Worm (Caenorhabditis elegans) whole organism, young adult: ENCODE measurements around the gene R04E5.7.

Source experiments
- B0261.1 ChIP-seq: sonication (generic microtip); optimal IDR thresholded peaks from 2 replicates; lab custom pipeline; 2016; ENCODE audit warnings: mild to moderate bottlenecking, missing genetic modification characterization, moderate library complexity, missing compliant biosample characterization
- D2030.7 ChIP-seq: fragments of 200-800 bp; sonication (Bioruptor generic); IDR thresholded peaks from 2 replicates; pipeline ENCODE4 v1.3.6; 2022; ENCODE audit warnings: missing genetic modification reagents, missing genetic modification characterization, missing compliant biosample characterization
- F22D6.2 ChIP-seq: sonication (generic microtip); optimal IDR thresholded peaks from 2 replicates; lab custom pipeline; 2016; ENCODE audit warnings: mild to moderate bottlenecking, missing genetic modification characterization, missing compliant biosample characterization
- F23B12.7 ChIP-seq: sonication (generic microtip); optimal IDR thresholded peaks from 2 replicates; lab custom pipeline; 2017; ENCODE audit warnings: missing genetic modification characterization, mild to moderate bottlenecking, missing compliant biosample characterization, antibody characterized with exemption, moderate library complexity; ENCODE audit not compliant: insufficient read depth
- F33H1.4 ChIP-seq: fragments of 200-800 bp; sonication (Bioruptor generic); IDR thresholded peaks from 2 replicates; pipeline ENCODE4 v1.3.6; 2022; ENCODE audit warnings: missing genetic modification reagents, missing genetic modification characterization, missing compliant biosample characterization
- F55B11.4 ChIP-seq: sonication (generic microtip); optimal IDR thresholded peaks from 2 replicates; lab custom pipeline; 2016; ENCODE audit warnings: missing compliant biosample characterization, missing genetic modification characterization, borderline replicate concordance; ENCODE audit not compliant: insufficient read depth
- F57A8.1 ChIP-seq: fragments of 200-800 bp; sonication (Bioruptor generic); optimal IDR thresholded peaks from 2 replicates; lab custom pipeline; 2018; ENCODE audit warnings: mild to moderate bottlenecking, missing genetic modification characterization, moderate library complexity, missing compliant biosample characterization
- ZK185.1 ChIP-seq: sonication (generic microtip); optimal IDR thresholded peaks from 2 replicates; lab custom pipeline; 2016; ENCODE audit warnings: mild to moderate bottlenecking, missing genetic modification characterization, missing compliant biosample characterization; ENCODE audit not compliant: poor library complexity, severe bottlenecking
- ama-1 ChIP-seq, 3 experiments: fragments of 150-350 bp in 1 of 3; sonication (generic microtip) in 2 of 3; optimal IDR thresholded peaks; 2 replicates each; lab custom pipeline; 2014 to 2018; ENCODE audit warnings: missing biosample characterization in 2 of 3, missing genetic modification characterization in 2 of 3, missing genetic modification reagents in 2 of 3
- attf-5 ChIP-seq: fragments of 200-800 bp; sonication (Bioruptor generic); optimal IDR thresholded peaks from 2 replicates; lab custom pipeline; 2018; ENCODE audit warnings: mild to moderate bottlenecking, missing genetic modification characterization, missing compliant biosample characterization
- ceh-40 ChIP-seq: fragments of 200-800 bp; sonication (Bioruptor generic); IDR thresholded peaks from 2 replicates; pipeline ENCODE4 v1.3.6; 2022; ENCODE audit warnings: missing genetic modification characterization, missing compliant biosample characterization
- ceh-79 ChIP-seq: sonication (generic microtip); optimal IDR thresholded peaks from 2 replicates; lab custom pipeline; 2017; ENCODE audit warnings: mild to moderate bottlenecking, missing genetic modification characterization, missing compliant biosample characterization
- die-1 ChIP-seq: sonication (generic microtip); optimal IDR thresholded peaks from 2 replicates; lab custom pipeline; 2016; ENCODE audit warnings: missing genotype, mild to moderate bottlenecking, missing genetic modification characterization, missing compliant biosample characterization
- egl-18 ChIP-seq: fragments of 200-800 bp; sonication (Bioruptor generic); IDR thresholded peaks from 2 replicates; pipeline ENCODE4 v1.3.6; 2022; ENCODE audit warnings: missing genetic modification reagents, missing genetic modification characterization, missing compliant biosample characterization
- egl-44 ChIP-seq: fragments of 200-800 bp; sonication (Bioruptor generic); IDR thresholded peaks from 2 replicates; pipeline ENCODE4 v1.3.6; 2022; ENCODE audit warnings: missing genetic modification reagents, missing genetic modification characterization, missing compliant biosample characterization
- ets-4 ChIP-seq: fragments of 200-800 bp; sonication (Bioruptor generic); optimal IDR thresholded peaks from 2 replicates; lab custom pipeline; 2018; ENCODE audit warnings: mild to moderate bottlenecking, missing genetic modification characterization, missing compliant biosample characterization
- him-1 ChIP-seq: sonication (generic microtip); optimal IDR thresholded peaks from 2 replicates; lab custom pipeline; 2016; ENCODE audit warnings: missing genotype, missing genetic modification reagents, missing genetic modification characterization, missing compliant biosample characterization
- hlh-26 ChIP-seq: fragments of 200-800 bp; sonication (Bioruptor generic); conservative IDR thresholded peaks from 2 replicates; pipeline ENCODE4 v1.3.6; 2022; ENCODE audit warnings: missing genetic modification reagents, missing genetic modification characterization, missing compliant biosample characterization
- hmg-1.2 ChIP-seq: fragments of 200-800 bp; sonication (Bioruptor generic); IDR thresholded peaks from 2 replicates; pipeline ENCODE4 v1.3.6; 2022; ENCODE audit warnings: missing genetic modification reagents, missing genetic modification characterization, missing compliant biosample characterization
- hmg-20 ChIP-seq: fragments of 200-800 bp; sonication (Bioruptor generic); IDR thresholded peaks from 2 replicates; pipeline ENCODE4 v1.3.6; 2022; ENCODE audit warnings: missing genetic modification reagents, missing genetic modification characterization, missing compliant biosample characterization
- let-526 ChIP-seq: fragments of 200-800 bp; sonication (Bioruptor generic); IDR thresholded peaks from 2 replicates; pipeline ENCODE4 v1.3.6; 2022; ENCODE audit warnings: missing genetic modification reagents, missing genetic modification characterization, missing compliant biosample characterization
- lsl-1 ChIP-seq: fragments of 200-800 bp; sonication (Bioruptor generic); optimal IDR thresholded peaks from 2 replicates; lab custom pipeline; 2018; ENCODE audit warnings: mild to moderate bottlenecking, missing genetic modification characterization, moderate library complexity, missing compliant biosample characterization
- madf-10 ChIP-seq: sonication (generic microtip); optimal IDR thresholded peaks from 2 replicates; lab custom pipeline; 2016; ENCODE audit warnings: mild to moderate bottlenecking, missing genetic modification characterization, missing compliant biosample characterization
- madf-3 ChIP-seq: fragments of 200-800 bp; sonication (Bioruptor generic); IDR thresholded peaks from 2 replicates; pipeline ENCODE4 v1.3.6; 2022; ENCODE audit warnings: missing genetic modification reagents, missing genetic modification characterization, missing compliant biosample characterization
- mxl-1 ChIP-seq: sonication (generic microtip); optimal IDR thresholded peaks from 2 replicates; lab custom pipeline; 2016; ENCODE audit warnings: missing genetic modification characterization, missing compliant biosample characterization
- nfyb-1 ChIP-seq: fragments of 200-800 bp; sonication (Bioruptor generic); IDR thresholded peaks from 2 replicates; pipeline ENCODE4 v1.3.6; 2022; ENCODE audit warnings: missing genetic modification reagents, missing genetic modification characterization, missing compliant biosample characterization
- nhr-179 ChIP-seq: sonication (generic microtip); optimal IDR thresholded peaks from 2 replicates; lab custom pipeline; 2016; ENCODE audit warnings: mild to moderate bottlenecking, missing genetic modification characterization, missing compliant biosample characterization
- nhr-80 ChIP-seq: sonication (generic microtip); optimal IDR thresholded peaks from 2 replicates; lab custom pipeline; 2016; ENCODE audit warnings: missing genetic modification characterization, missing compliant biosample characterization
- nhr-90 ChIP-seq: sonication (generic microtip); optimal IDR thresholded peaks from 2 replicates; lab custom pipeline; 2016; ENCODE audit warnings: missing genotype, mild to moderate bottlenecking, missing genetic modification characterization, missing compliant biosample characterization
- rpc-1 ChIP-seq, 2 experiments: fragments of 150-350 bp in 1 of 2; sonication (generic microtip) in 1 of 2; optimal IDR thresholded peaks; 2 replicates each; lab custom pipeline; 2014 to 2018; ENCODE audit warnings: missing biosample characterization in 1 of 2, missing genetic modification characterization in 1 of 2, missing genetic modification reagents in 1 of 2, missing genotype in 1 of 2
- snpc-1.3 ChIP-seq: sonication (generic microtip); optimal IDR thresholded peaks from 2 replicates; lab custom pipeline; 2017; ENCODE audit warnings: missing genetic modification characterization, mild to moderate bottlenecking, missing compliant biosample characterization, antibody characterized with exemption, moderate library complexity, missing genotype, missing genetic modification reagents; ENCODE audit not compliant: insufficient read depth
- snpc-4 ChIP-seq, 5 experiments: fragments of 150-350 bp in 1 of 5; sonication (generic microtip) in 4 of 5; optimal IDR thresholded peaks; 2 replicates each; lab custom pipeline; 2014 to 2018; ENCODE audit warnings: missing genetic modification characterization in 5 of 5, missing biosample characterization in 3 of 5, antibody characterized with exemption in 2 of 5, mild to moderate bottlenecking in 2 of 5, missing compliant biosample characterization in 2 of 5, missing genotype in 2 of 5, moderate library complexity in 2 of 5, missing genetic modification reagents in 1 of 5
- tbp1 ChIP-seq: fragments of 200-800 bp; sonication (Bioruptor generic); optimal IDR thresholded peaks from 2 replicates; lab custom pipeline; 2018; ENCODE audit warnings: mild to moderate bottlenecking, missing genetic modification characterization, missing compliant biosample characterization
- zim-3 ChIP-seq: sonication (generic microtip); optimal IDR thresholded peaks from 2 replicates; lab custom pipeline; 2017; ENCODE audit warnings: mild to moderate bottlenecking, missing genetic modification characterization, moderate library complexity, missing compliant biosample characterization
- ztf-26 ChIP-seq: sonication (generic microtip); optimal IDR thresholded peaks from 2 replicates; lab custom pipeline; 2017; ENCODE audit warnings: missing genetic modification characterization, missing compliant biosample characterization

The R04E5.7 gene

DNA sequence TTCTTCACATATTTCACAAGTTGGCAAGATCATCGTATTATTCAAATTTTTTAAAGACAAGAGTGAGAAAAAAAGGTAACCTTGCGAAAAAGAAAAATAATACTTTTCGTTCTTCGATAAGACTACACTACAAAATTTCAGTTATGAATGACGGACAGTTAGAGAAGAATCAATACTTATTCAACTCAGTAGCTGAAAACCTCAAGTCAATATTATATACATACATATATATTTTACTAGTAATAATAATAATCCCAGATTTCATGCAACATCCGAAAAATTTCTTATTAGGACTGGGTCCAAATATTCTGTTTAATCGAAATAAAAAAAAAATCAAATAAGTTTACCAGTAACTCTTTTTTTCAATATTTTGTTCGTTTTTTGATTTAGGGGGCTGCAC, 34.1 kb upstream of the R04E5.7 start, which contains the start of gene C28G1.6:
Gene C28G1.6, minus strand, starts transcription at position 101 of the 400 bp plus-strand sequence.
- peak; percentile 33 for TF ChIP-seq nhr-80
- TF ChIP-seq egl-18 (GFP tag; lab: Robert Waterston, UW) = no peak
- no peak for TF ChIP-seq F55B11.4 (tag; lab: Kevin White, UChicago)
- TF ChIP-seq, all 124 proteins: peak for 1

- TF ChIP-seq nhr-80 = peak; percentile 0
- no peak for TF ChIP-seq zim-3
Observed at ce11 chrX:8828365-8828764, 31.3 kb upstream of the R04E5.7 start, which contains the start of gene rcs-1. Gene rcs-1 (minus strand): TSS chrX:8828540.

DNA sequence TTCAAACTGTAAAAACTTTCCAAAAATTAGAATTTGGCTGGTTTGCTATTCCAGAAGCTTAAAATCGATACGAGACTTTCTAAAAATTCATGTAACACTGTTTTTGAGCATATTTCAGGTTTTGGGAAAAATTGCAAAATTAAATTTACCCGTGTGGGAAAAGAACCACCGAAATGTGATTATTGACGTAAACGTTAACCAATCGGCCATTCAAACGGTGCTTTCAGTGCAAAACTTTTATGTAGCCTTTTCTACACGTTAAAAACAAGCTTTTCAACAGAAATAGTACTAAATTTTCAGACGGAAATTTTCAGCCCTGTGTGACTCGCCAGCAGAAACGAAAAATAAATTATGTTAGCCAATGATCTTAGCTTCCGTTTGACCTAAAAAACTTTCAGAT, 29.0 kb upstream of the R04E5.7 start:
- TF ChIP-seq tbp1 (peak; percentile 83), B0261.1 (tag; lab: Kevin White, UChicago) (peak; percentile 55), rpc-1 (optimal IDR thresholded peaks at IDR 0.05; lab: Kevin White, UChicago) (peak; percentile 38), rpc-1 (tag; optimal IDR thresholded peaks at IDR 0.05; lab: Kevin White, UChicago) (peak; percentile 69)

- TF ChIP-seq ceh-79 (tag; lab: Kevin White, UChicago) = no peak
- TF ChIP-seq mxl-1 (tag; lab: Kevin White, UChicago) = no peak
- no peak for TF ChIP-seq egl-44 (GFP tag; lab: Robert Waterston, UW)
- no peak for TF ChIP-seq ceh-40 (GFP tag; lab: Robert Waterston, UW)
- no peak for TF ChIP-seq F22D6.2 (tag; lab: Kevin White, UChicago)
- no peak for TF ChIP-seq hlh-26 (GFP tag; lab: Robert Waterston, UW)
- TF ChIP-seq lsl-1 (GFP tag; lab: Kevin White, UChicago) = no peak
- peak; percentile 79 for TF ChIP-seq nhr-80
- peak; percentile 55 for TF ChIP-seq ets-4 (GFP tag; lab: Kevin White, UChicago)
- no peak for TF ChIP-seq F23B12.7 (tag; lab: Kevin White, UChicago)
Observed at ce11 chrX:8824437-8824836, 27.4 kb upstream of the R04E5.7 start, which contains the start of gene ifd-1. Gene ifd-1 (minus strand): TSS chrX:8824448.

DNA sequence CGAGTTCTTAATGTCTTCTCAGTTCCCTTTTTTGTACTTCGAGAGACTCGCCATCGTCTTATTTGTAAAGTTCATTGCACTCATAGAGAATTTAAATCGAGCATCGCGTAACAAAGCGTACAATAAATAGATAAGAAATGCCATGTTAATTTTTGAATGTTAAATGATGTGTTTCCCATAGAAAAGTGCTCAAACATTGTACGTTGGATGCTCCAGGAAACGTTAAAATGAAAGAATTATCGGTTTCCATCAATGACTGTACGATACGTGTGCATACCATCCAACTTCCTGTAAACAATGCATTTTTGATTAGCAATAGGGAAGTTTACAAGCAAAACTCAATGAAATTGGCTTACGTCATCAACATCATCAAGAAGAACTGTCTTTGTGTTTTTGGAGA, 23.6 kb upstream of the R04E5.7 start:
- TF ChIP-seq nhr-80 (peak; percentile 35), zim-3 (no peak)

DNA sequence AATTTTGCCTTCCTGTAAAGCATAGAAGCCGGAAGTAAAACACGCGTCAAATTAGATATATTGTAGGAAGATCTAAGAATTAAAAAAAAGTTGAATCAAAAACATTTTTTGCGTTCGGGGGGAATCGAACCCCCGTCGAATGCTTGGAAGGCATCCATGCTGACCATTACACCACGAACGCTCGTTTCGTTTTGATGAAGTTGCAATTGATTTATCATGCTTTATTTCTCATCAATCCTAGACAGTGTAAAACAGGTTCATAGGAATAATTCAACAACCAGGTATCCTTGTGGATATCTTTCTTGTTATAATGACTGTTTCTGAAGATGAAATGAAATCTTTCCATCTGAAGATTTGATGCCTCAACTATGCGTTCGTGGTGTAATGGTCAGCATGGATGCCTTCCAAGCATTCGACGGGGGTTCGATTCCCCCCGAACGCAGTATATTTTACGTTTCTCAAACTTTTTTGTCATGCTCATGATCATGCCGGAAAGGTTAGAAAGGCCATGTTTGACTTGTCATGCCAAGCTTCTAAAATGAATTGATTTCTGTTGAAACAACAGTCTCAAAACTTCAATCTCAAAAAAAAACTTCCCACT, 22.9 kb upstream of the R04E5.7 start:
- no peak for TF ChIP-seq F33H1.4 (GFP tag; lab: Robert Waterston, UW)
- peak; percentile 13; the same call in 1 of the 2 replicates for TF ChIP-seq hmg-20
- TF ChIP-seq madf-10 = no peak
- TF ChIP-seq nhr-80 = peak; percentile 26
- peak; percentile 58 for TF ChIP-seq nhr-90 (tag; lab: Kevin White, UChicago)
- no peak for TF ChIP-seq let-526 (GFP tag; lab: Robert Waterston, UW)
- peak; percentile 9 for TF ChIP-seq F23B12.7 (tag; lab: Kevin White, UChicago)
- peak; percentile 88 for TF ChIP-seq rpc-1 (optimal IDR thresholded peaks at IDR 0.05; lab: Kevin White, UChicago)
- peak; percentile 86 for TF ChIP-seq rpc-1 (tag; optimal IDR thresholded peaks at IDR 0.05; lab: Kevin White, UChicago)
- TF ChIP-seq nhr-179 = no peak
- TF ChIP-seq ZK185.1 (tag; lab: Kevin White, UChicago) = peak; percentile 56
- TF ChIP-seq D2030.7 (GFP tag; lab: Robert Waterston, UW) = 0 out of 2 replicates have a peak, but pooled peaks have one; percentile 36
- peak; percentile 18 for TF ChIP-seq attf-5 (GFP tag; lab: Kevin White, UChicago)
- TF ChIP-seq die-1 = peak; percentile 75
- 0 out of 2 replicates have a peak, but pooled peaks have one; percentile 43 for TF ChIP-seq nfyb-1 (GFP tag; lab: Robert Waterston, UW)
- peak; percentile 24 for TF ChIP-seq him-1 (tag; lab: Kevin White, UChicago)
- TF ChIP-seq snpc-1.3 = no peak
- TF ChIP-seq hmg-1.2 (GFP tag; lab: Robert Waterston, UW) = peak; percentile 56
- no peak for TF ChIP-seq ama-1 (optimal IDR thresholded peaks at IDR 0.05; lab: Kevin White, UChicago)
- TF ChIP-seq ama-1 (GFP tag; optimal IDR thresholded peaks at IDR 0.05; lab: Kevin White, UChicago) = peak in 1 of 2 experiments; percentile 14
- peak; percentile 42 for TF ChIP-seq snpc-4 (GFP tag; optimal IDR thresholded peaks at IDR 0.05; lab: Kevin White, UChicago)
- peak in 1 of 4 experiments; percentile 64 for TF ChIP-seq snpc-4 (tag; optimal IDR thresholded peaks at IDR 0.05; lab: Kevin White, UChicago)
- TF ChIP-seq F57A8.1 = no peak
- 0 out of 2 replicates have a peak, but pooled peaks have one; percentile 26 for TF ChIP-seq madf-3 (GFP tag; lab: Robert Waterston, UW)
- peak; percentile 22 for TF ChIP-seq ztf-26 (tag; lab: Kevin White, UChicago)
